Worm (Caenorhabditis elegans) whole organism, L2 larva: Measurements from ENCODE around the gene perm-5.

Source experiments
- C34F6.9 ChIP-seq: fragments of 150-350 bp; optimal IDR thresholded peaks from 2 replicates; lab custom pipeline; 2014; ENCODE audit warnings: missing biosample characterization, missing genetic modification characterization
- F13H6.1 ChIP-seq: sonication (generic microtip); optimal IDR thresholded peaks from 2 replicates; lab custom pipeline; 2016; ENCODE audit warnings: missing genetic modification characterization, missing compliant biosample characterization
- R02D3.7 ChIP-seq: fragments of 150-350 bp; optimal IDR thresholded peaks from 2 replicates; lab custom pipeline; 2014; ENCODE audit warnings: missing biosample characterization, missing genetic modification characterization
- alr-1 ChIP-seq: fragments of 150-350 bp; optimal IDR thresholded peaks from 2 replicates; lab custom pipeline; 2014; ENCODE audit warnings: missing biosample characterization, missing genetic modification characterization
- aly-2 ChIP-seq: fragments of 150-350 bp; optimal IDR thresholded peaks from 2 replicates; lab custom pipeline; 2014; ENCODE audit warnings: missing biosample characterization, missing genetic modification characterization
- ama-1 ChIP-seq: fragments of 150-350 bp; optimal IDR thresholded peaks from 2 replicates; lab custom pipeline; 2018; ENCODE audit warnings: inconsistent platforms
- blmp-1 ChIP-seq: sonication (generic microtip); optimal IDR thresholded peaks from 2 replicates; lab custom pipeline; 2017; ENCODE audit warnings: missing genetic modification characterization, mild to moderate bottlenecking, missing compliant biosample characterization, antibody characterized with exemption, moderate library complexity; ENCODE audit not compliant: insufficient read depth
- crh-2 ChIP-seq: sonication (generic microtip); optimal IDR thresholded peaks from 2 replicates; lab custom pipeline; 2017; ENCODE audit warnings: missing biosample characterization, missing genetic modification characterization
- fos-1 ChIP-seq: fragments of 150-350 bp; optimal IDR thresholded peaks from 2 replicates; lab custom pipeline; 2014; ENCODE audit warnings: missing biosample characterization, missing genetic modification characterization
- gmeb-1 ChIP-seq: fragments of 150-350 bp; optimal IDR thresholded peaks from 2 replicates; lab custom pipeline; 2014; ENCODE audit warnings: missing biosample characterization, missing genetic modification characterization
- lin-39 ChIP-seq: fragments of 150-350 bp; optimal IDR thresholded peaks from 2 replicates; lab custom pipeline; 2014; ENCODE audit warnings: missing biosample characterization, missing genetic modification reagents, missing genetic modification characterization
- lsy-2 ChIP-seq, 2 experiments: fragments of 150-350 bp in 1 of 2; sonication (generic microtip) in 1 of 2; optimal IDR thresholded peaks; 2 replicates each; lab custom pipeline; 2014 to 2017; ENCODE audit warnings: missing biosample characterization in 2 of 2, missing genetic modification characterization in 2 of 2
- mab-5 ChIP-seq: fragments of 150-350 bp; optimal IDR thresholded peaks from 2 replicates; lab custom pipeline; 2014; ENCODE audit warnings: missing biosample characterization, missing genetic modification characterization
- mdl-1 ChIP-seq, 2 experiments: fragments of 150-350 bp in 1 of 2; sonication (generic microtip) in 1 of 2; optimal IDR thresholded peaks; 2 replicates each; lab custom pipeline; 2017; ENCODE audit warnings: missing biosample characterization in 2 of 2, missing genetic modification characterization in 2 of 2
- nhr-11 ChIP-seq: fragments of 150-350 bp; optimal IDR thresholded peaks from 2 replicates; lab custom pipeline; 2014; ENCODE audit warnings: missing biosample characterization, missing genetic modification characterization
- nhr-12 ChIP-seq: fragments of 150-350 bp; optimal IDR thresholded peaks from 2 replicates; lab custom pipeline; 2014; ENCODE audit warnings: missing biosample characterization, missing genetic modification characterization
- nhr-129 ChIP-seq: fragments of 150-350 bp; optimal IDR thresholded peaks from 2 replicates; lab custom pipeline; 2014; ENCODE audit warnings: missing biosample characterization, missing genetic modification characterization
- nhr-21 ChIP-seq: fragments of 150-350 bp; optimal IDR thresholded peaks from 2 replicates; lab custom pipeline; 2014; ENCODE audit warnings: missing biosample characterization, missing genetic modification characterization
- nhr-23 ChIP-seq: fragments of 150-350 bp; optimal IDR thresholded peaks from 2 replicates; lab custom pipeline; 2014; ENCODE audit warnings: missing biosample characterization, missing genetic modification reagents, missing genetic modification characterization
- nhr-237 ChIP-seq: fragments of 150-350 bp; optimal IDR thresholded peaks from 2 replicates; lab custom pipeline; 2014; ENCODE audit warnings: missing biosample characterization, missing genetic modification characterization
- nhr-25 ChIP-seq: fragments of 150-350 bp; sonication (generic microtip); optimal IDR thresholded peaks from 3 replicates; lab custom pipeline; 2014; ENCODE audit warnings: missing biosample characterization, missing genetic modification characterization
- nhr-6 ChIP-seq: fragments of 150-350 bp; optimal IDR thresholded peaks from 2 replicates; lab custom pipeline; 2014; ENCODE audit warnings: missing biosample characterization, missing genetic modification characterization
- nhr-77 ChIP-seq: fragments of 150-350 bp; optimal IDR thresholded peaks from 2 replicates; lab custom pipeline; 2014; ENCODE audit warnings: missing biosample characterization, missing genetic modification characterization
- peb-1 ChIP-seq: fragments of 150-350 bp; optimal IDR thresholded peaks from 2 replicates; lab custom pipeline; 2014; ENCODE audit warnings: missing biosample characterization, missing genetic modification characterization
- skn-1 ChIP-seq: sonication (generic microtip); optimal IDR thresholded peaks from 2 replicates; lab custom pipeline; 2017; ENCODE audit warnings: missing biosample characterization, missing genetic modification characterization
- sma-3 ChIP-seq: sonication (generic microtip); optimal IDR thresholded peaks from 2 replicates; lab custom pipeline; 2016; ENCODE audit warnings: missing genetic modification reagents, missing genetic modification characterization, missing compliant biosample characterization
- sma-9 ChIP-seq, 2 experiments: fragments of 150-350 bp in 1 of 2; sonication (generic microtip) in 1 of 2; optimal IDR thresholded peaks; 2 replicates each; lab custom pipeline; 2014 to 2016; ENCODE audit warnings: missing genetic modification characterization in 2 of 2, mild to moderate bottlenecking in 1 of 2, missing biosample characterization in 1 of 2, missing compliant biosample characterization in 1 of 2, missing genetic modification reagents in 1 of 2, moderate library complexity in 1 of 2
- snpc-4 ChIP-seq: fragments of 150-350 bp; optimal IDR thresholded peaks from 2 replicates; lab custom pipeline; 2014; ENCODE audit warnings: missing biosample characterization, missing genetic modification characterization
- unc-55 ChIP-seq: fragments of 150-350 bp; sonication (generic microtip); optimal IDR thresholded peaks from 3 replicates; lab custom pipeline; 2014; ENCODE audit warnings: missing biosample characterization, missing genetic modification reagents, missing genetic modification characterization
- ztf-1 ChIP-seq: fragments of 200-800 bp; sonication (Bioruptor generic); conservative IDR thresholded peaks from 2 replicates; pipeline ENCODE4 v1.3.6; 2022; ENCODE audit warnings: missing genetic modification characterization, missing compliant biosample characterization
- ztf-11 ChIP-seq: sonication (generic microtip); optimal IDR thresholded peaks from 2 replicates; lab custom pipeline; 2017; ENCODE audit warnings: missing biosample characterization, missing genetic modification characterization
- ztf-4 ChIP-seq: fragments of 150-350 bp; optimal IDR thresholded peaks from 2 replicates; lab custom pipeline; 2014; ENCODE audit warnings: missing biosample characterization, missing genetic modification characterization

Gene perm-5

ce11 chrIV:5664375-5665004 is 38.8 kb downstream of the perm-5 start, which contains the start of gene bec-1:
TSS of gene bec-1 (minus strand) at chrIV:5664425.
- TF ChIP-seq nhr-25, result peak; percentile 30
- TF ChIP-seq skn-1 (tag; lab: Kevin White, UChicago), result peak; percentile 69
- no peak for TF ChIP-seq ztf-11 (tag; lab: Kevin White, UChicago)

- TF ChIP-seq nhr-23 (tag; lab: Kevin White, UChicago) (no peak), peb-1 (tag; lab: Kevin White, UChicago) (no peak), nhr-11 (tag; lab: Kevin White, UChicago) (no peak), gmeb-1 (no peak), R02D3.7 (tag; lab: Kevin White, UChicago) (no peak)
Measured at ce11 chrIV:5662886-5663285, 40.4 kb downstream of the perm-5 start.

ce11 chrIV:5662073-5662472 is 41.2 kb downstream of the perm-5 start:
- TF ChIP-seq ztf-4 (tag; lab: Kevin White, UChicago), result no peak
- no peak for TF ChIP-seq nhr-237 (tag; lab: Kevin White, UChicago)

- TF ChIP-seq alr-1 (no peak), ztf-4 (tag; lab: Kevin White, UChicago) (no peak), ztf-1 (GFP tag; lab: Robert Waterston, UW) (no peak), nhr-21 (no peak), crh-2 (no peak)
Measured at ce11 chrIV:5660239-5660638, 43.0 kb downstream of the perm-5 start, which contains the start of gene skn-1. TSS of gene skn-1 (minus strand) at chrIV:5660384.

- TF ChIP-seq ztf-11 (tag; lab: Kevin White, UChicago), result no peak
- no peak for TF ChIP-seq C34F6.9 (tag; lab: Kevin White, UChicago)
- no peak for TF ChIP-seq nhr-21
- TF ChIP-seq gmeb-1, result peak; percentile 6
- no peak for TF ChIP-seq nhr-77 (tag; lab: Kevin White, UChicago)
- TF ChIP-seq aly-2 (tag; lab: Kevin White, UChicago), result no peak
- TF ChIP-seq skn-1 (tag; lab: Kevin White, UChicago), result peak; percentile 97
- no peak for TF ChIP-seq blmp-1
- no peak for TF ChIP-seq lin-39
- no peak for TF ChIP-seq nhr-12 (tag; lab: Kevin White, UChicago)
- peak; percentile 22 for TF ChIP-seq nhr-129 (tag; lab: Kevin White, UChicago)
- peak; percentile 64 for TF ChIP-seq crh-2
- no peak for TF ChIP-seq unc-55
- TF ChIP-seq F13H6.1 (tag; lab: Kevin White, UChicago), result peak; percentile 34
- no peak for TF ChIP-seq nhr-6 (tag; lab: Kevin White, UChicago)
- TF ChIP-seq alr-1, result no peak
- no peak for TF ChIP-seq nhr-237 (tag; lab: Kevin White, UChicago)
- peak; percentile 81 for TF ChIP-seq fos-1 (tag; lab: Kevin White, UChicago)
- TF ChIP-seq sma-3, result peak; percentile 18
- peak; percentile 86 for TF ChIP-seq sma-9 (GFP tag; optimal IDR thresholded peaks at IDR 0.05; lab: Kevin White, UChicago)
- TF ChIP-seq sma-9 (tag; optimal IDR thresholded peaks at IDR 0.05; lab: Kevin White, UChicago), result no peak
Measured at ce11 chrIV:5659461-5659860, 43.8 kb downstream of the perm-5 start.

ce11 chrIV:5658897-5659296 is 44.4 kb downstream of the perm-5 start:
- TF ChIP-seq sma-9 (GFP tag; optimal IDR thresholded peaks at IDR 0.05; lab: Kevin White, UChicago) (peak; percentile 78), sma-9 (tag; optimal IDR thresholded peaks at IDR 0.05; lab: Kevin White, UChicago) (no peak), nhr-6 (tag; lab: Kevin White, UChicago) (no peak), fos-1 (tag; lab: Kevin White, UChicago) (peak; percentile 28)

ce11 chrIV:5658225-5658624 is 45.0 kb downstream of the perm-5 start:
- TF ChIP-seq lsy-2 (tag; optimal IDR thresholded peaks at IDR 0.05; lab: Kevin White, UChicago), result peak in 1 of 2 experiments; percentile 17
- TF ChIP-seq snpc-4 (tag; lab: Kevin White, UChicago), result no peak
- TF ChIP-seq fos-1 (tag; lab: Kevin White, UChicago), result peak; percentile 13
- TF ChIP-seq peb-1 (tag; lab: Kevin White, UChicago), result no peak
- TF ChIP-seq mdl-1 (tag; optimal IDR thresholded peaks at IDR 0.05; lab: Kevin White, UChicago), result no peak
- no peak for TF ChIP-seq blmp-1
- no peak for TF ChIP-seq ama-1 (lab: Kevin White, UChicago)
- no peak for TF ChIP-seq mab-5
- TF ChIP-seq sma-9 (GFP tag; optimal IDR thresholded peaks at IDR 0.05; lab: Kevin White, UChicago), result peak; percentile 44
- no peak for TF ChIP-seq sma-9 (tag; optimal IDR thresholded peaks at IDR 0.05; lab: Kevin White, UChicago)
- TF ChIP-seq nhr-25, result no peak
- no peak for TF ChIP-seq ztf-11 (tag; lab: Kevin White, UChicago)
